Worm (Caenorhabditis elegans): ENCODE measurements around the gene M151.10.
A peak's percentile ranks its signal among the peaks of the same experiment; 100 is the strongest.

Gene M151.10

ce11 chrII:3634765-3635164 is 5.3 kb downstream of the M151.10 start:
- TF ChIP-seq lin-13 (tag; optimal IDR thresholded peaks at IDR 0.05) (no peak), hlh-1 (tag; optimal IDR thresholded peaks at IDR 0.05) (no peak), zip-8 (tag; optimal IDR thresholded peaks at IDR 0.05) (no peak), M03D4.4 (tag; optimal IDR thresholded peaks at IDR 0.05) (no peak), cnd-1 (tag; optimal IDR thresholded peaks at IDR 0.05) (no peak), tbx-8 (GFP tag; optimal IDR thresholded peaks at IDR 0.05) (no peak), ham-2 (GFP tag; optimal IDR thresholded peaks at IDR 0.05) (no peak)

ce11 chrII:3630810-3631209 is 9.3 kb downstream of the M151.10 start, which contains the start of gene M151.2:
TSS of gene M151.2 (plus strand) at chrII:3631110.
- no peak for TF ChIP-seq nhr-237 (tag; optimal IDR thresholded peaks at IDR 0.05)
- TF ChIP-seq ceh-39 (tag; optimal IDR thresholded peaks at IDR 0.05) = no peak
- TF ChIP-seq lin-32 (GFP tag; optimal IDR thresholded peaks at IDR 0.05) = no peak
- TF ChIP-seq ham-2 (GFP tag; optimal IDR thresholded peaks at IDR 0.05) = no peak
- no peak for TF ChIP-seq sptf-1 (tag; optimal IDR thresholded peaks at IDR 0.05)
- no peak for TF ChIP-seq nhr-76 (tag; optimal IDR thresholded peaks at IDR 0.05)

- no peak for TF ChIP-seq ceh-43 (GFP tag; optimal IDR thresholded peaks at IDR 0.05)
- TF ChIP-seq cnd-1 (tag; optimal IDR thresholded peaks at IDR 0.05) = no peak
- no peak for TF ChIP-seq M03D4.4 (tag; optimal IDR thresholded peaks at IDR 0.05)
- no peak for TF ChIP-seq nhr-12 (tag; optimal IDR thresholded peaks at IDR 0.05)
- no peak for TF ChIP-seq blmp-1 (tag; optimal IDR thresholded peaks at IDR 0.05)
- no peak for TF ChIP-seq mab-5 (tag; optimal IDR thresholded peaks at IDR 0.05)
- TF ChIP-seq ces-1 (GFP tag; optimal IDR thresholded peaks at IDR 0.05) = no peak
- TF ChIP-seq unc-120 (tag; optimal IDR thresholded peaks at IDR 0.05; ENCODE audit: poor library complexity, severe bottlenecking) = no peak
- no peak for TF ChIP-seq nhr-2 (tag; optimal IDR thresholded peaks at IDR 0.05)
- no peak for TF ChIP-seq flh-1 (GFP tag; optimal IDR thresholded peaks at IDR 0.05)
- no peak for TF ChIP-seq hlh-1 (tag; optimal IDR thresholded peaks at IDR 0.05)
- TF ChIP-seq pha-4 (tag; optimal IDR thresholded peaks at IDR 0.05) = no peak
- TF ChIP-seq unc-39 (tag; optimal IDR thresholded peaks at IDR 0.05) = no peak
- TF ChIP-seq lin-32 (GFP tag; optimal IDR thresholded peaks at IDR 0.05) = no peak
- TF ChIP-seq lsy-2 (tag; optimal IDR thresholded peaks at IDR 0.05) = no peak
- no peak for TF ChIP-seq elt-3 (tag; optimal IDR thresholded peaks at IDR 0.05)
Measured at ce11 chrII:3626872-3627271, 13.2 kb downstream of the M151.10 start, which contains the start of gene M151.3. TSS of gene M151.3 (plus strand) at chrII:3627172.

- no peak for TF ChIP-seq bed-3 (GFP tag; optimal IDR thresholded peaks at IDR 0.05)
- no peak for TF ChIP-seq drap-1 (GFP tag; optimal IDR thresholded peaks at IDR 0.05)
- no peak for TF ChIP-seq sptf-1 (tag; optimal IDR thresholded peaks at IDR 0.05)
- TF ChIP-seq flh-1 (GFP tag; optimal IDR thresholded peaks at IDR 0.05) = no peak
Measured at ce11 chrII:3622014-3622413, 18.1 kb downstream of the M151.10 start, which contains the start of gene M151.7. TSS of gene M151.7 (plus strand) at chrII:3622314.

- no peak for TF ChIP-seq lin-13 (tag; optimal IDR thresholded peaks at IDR 0.05)
- TF ChIP-seq nhr-2 (tag; optimal IDR thresholded peaks at IDR 0.05) = no peak
- peak; percentile 17 for TF ChIP-seq mep-1 (tag; optimal IDR thresholded peaks at IDR 0.05)
- no peak for TF ChIP-seq elt-1 (tag; optimal IDR thresholded peaks at IDR 0.05; ENCODE audit: borderline replicate concordance, insufficient read depth)
- no peak for TF ChIP-seq lsy-2 (tag; optimal IDR thresholded peaks at IDR 0.05)
- no peak for TF ChIP-seq unc-39 (tag; optimal IDR thresholded peaks at IDR 0.05)
Measured at ce11 chrII:3620862-3621261, 19.2 kb downstream of the M151.10 start.

- TF ChIP-seq zip-8 (tag; optimal IDR thresholded peaks at IDR 0.05) = no peak
Measured at ce11 chrII:3617512-3617911, 22.6 kb downstream of the M151.10 start, which contains the start of gene F40E12.1. TSS of gene F40E12.1 (plus strand) at chrII:3617812.

- TF ChIP-seq ceh-39 (tag; optimal IDR thresholded peaks at IDR 0.05) = no peak
- peak; percentile 31 for TF ChIP-seq sptf-1 (tag; optimal IDR thresholded peaks at IDR 0.05)
Measured at ce11 chrII:3616615-3617014, 23.5 kb downstream of the M151.10 start.
